Worm (Caenorhabditis elegans): ENCODE results near the gene F09E5.12.

The F09E5.12 gene

ce11 chrII:5388786-5389421 lies 18.4 kb upstream of the F09E5.12 start, which contains the start of gene rsp-4:
Gene rsp-4 (minus strand): TSS chrII:5388836.
- no peak for TF ChIP-seq sea-1 (GFP tag; conservative IDR thresholded peaks at IDR 0.05)
- TF ChIP-seq tbx-11 (GFP tag; IDR thresholded peaks at IDR 0.05), result no peak
- no peak for TF ChIP-seq flt-1 (GFP tag; IDR thresholded peaks at IDR 0.05)
- no peak for TF ChIP-seq hmg-4 (GFP tag; optimal IDR thresholded peaks at IDR 0.05)
- TF ChIP-seq pes-1 (GFP tag; IDR thresholded peaks at IDR 0.05), result no peak
- no peak for TF ChIP-seq aly-1 (tag; optimal IDR thresholded peaks at IDR 0.05)
- no peak for TF ChIP-seq tbx-37 (GFP tag; conservative IDR thresholded peaks at IDR 0.05)
- no peak for TF ChIP-seq tra-4 (tag; optimal IDR thresholded peaks at IDR 0.05)
- no peak for TF ChIP-seq hnd-1 (tag; optimal IDR thresholded peaks at IDR 0.05)
- TF ChIP-seq ama-1 (optimal IDR thresholded peaks at IDR 0.05), result no peak
- no peak for TF ChIP-seq hmbx-1 (tag; optimal IDR thresholded peaks at IDR 0.05)
- no peak for TF ChIP-seq ceh-36 (tag; optimal IDR thresholded peaks at IDR 0.05)
- TF ChIP-seq B0310.2 (tag; optimal IDR thresholded peaks at IDR 0.05), result no peak
- no peak for TF ChIP-seq F13C5.2 (tag; optimal IDR thresholded peaks at IDR 0.05)
- no peak for TF ChIP-seq ets-7 (tag; optimal IDR thresholded peaks at IDR 0.05)
- no peak for TF ChIP-seq scrt-1 (GFP tag; IDR thresholded peaks at IDR 0.05)
- TF ChIP-seq ceh-13 (GFP tag; optimal IDR thresholded peaks at IDR 0.05), result no peak

DNA sequence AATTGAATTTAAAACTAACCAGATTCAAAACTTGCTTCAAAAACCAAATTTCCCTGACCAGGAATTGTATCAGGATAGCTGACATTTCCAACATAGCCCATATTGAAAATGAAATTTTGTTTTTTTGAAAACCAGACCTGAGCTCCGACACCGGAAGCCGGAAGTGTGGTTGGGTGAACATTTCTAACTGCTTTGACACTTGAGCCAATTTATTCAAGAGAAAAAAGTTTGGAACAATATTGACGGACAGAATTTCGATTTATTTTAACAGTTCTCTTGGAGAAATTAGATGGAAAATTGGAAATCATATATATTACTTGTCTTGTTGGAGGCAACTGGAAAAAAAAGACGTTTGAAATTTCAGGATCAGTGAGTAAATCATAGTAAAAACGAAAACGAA lies 16.7 kb upstream of the F09E5.12 start, which contains the start of gene ccpp-6:
Gene ccpp-6, minus strand, starts transcription at position 101 of the 400 bp plus-strand sequence.
- TF ChIP-seq ceh-13 (GFP tag; optimal IDR thresholded peaks at IDR 0.05) (no peak), tra-4 (tag; optimal IDR thresholded peaks at IDR 0.05) (no peak), sea-1 (GFP tag; conservative IDR thresholded peaks at IDR 0.05) (no peak), hmbx-1 (tag; optimal IDR thresholded peaks at IDR 0.05) (no peak), ceh-36 (tag; optimal IDR thresholded peaks at IDR 0.05) (no peak)

- TF ChIP-seq scrt-1 (GFP tag; IDR thresholded peaks at IDR 0.05), result no peak
- no peak for TF ChIP-seq flt-1 (GFP tag; IDR thresholded peaks at IDR 0.05)
- TF ChIP-seq aly-1 (tag; optimal IDR thresholded peaks at IDR 0.05), result no peak
- TF ChIP-seq ceh-36 (tag; optimal IDR thresholded peaks at IDR 0.05), result no peak
- no peak for TF ChIP-seq ets-7 (tag; optimal IDR thresholded peaks at IDR 0.05)
- TF ChIP-seq ama-1 (optimal IDR thresholded peaks at IDR 0.05), result no peak
- TF ChIP-seq B0310.2 (tag; optimal IDR thresholded peaks at IDR 0.05), result no peak
- no peak for TF ChIP-seq sea-1 (GFP tag; conservative IDR thresholded peaks at IDR 0.05)
- no peak for TF ChIP-seq tbx-11 (GFP tag; IDR thresholded peaks at IDR 0.05)
- TF ChIP-seq hnd-1 (tag; optimal IDR thresholded peaks at IDR 0.05), result no peak
- no peak for TF ChIP-seq F13C5.2 (tag; optimal IDR thresholded peaks at IDR 0.05)
- TF ChIP-seq ceh-13 (GFP tag; optimal IDR thresholded peaks at IDR 0.05), result no peak
- TF ChIP-seq tra-4 (tag; optimal IDR thresholded peaks at IDR 0.05), result no peak
- no peak for TF ChIP-seq hmbx-1 (tag; optimal IDR thresholded peaks at IDR 0.05)
- TF ChIP-seq hmg-4 (GFP tag; optimal IDR thresholded peaks at IDR 0.05), result no peak
- TF ChIP-seq pes-1 (GFP tag; IDR thresholded peaks at IDR 0.05), result no peak
- no peak for TF ChIP-seq tbx-37 (GFP tag; conservative IDR thresholded peaks at IDR 0.05)
Observed at ce11 chrII:5384282-5384681, 13.7 kb upstream of the F09E5.12 start.

ce11 chrII:5379614-5380077 lies 9.1 kb upstream of the F09E5.12 start, which contains the start of gene pkc-3:
Gene pkc-3 (plus strand): TSS chrII:5380027.
- no peak for TF ChIP-seq hmbx-1 (tag; optimal IDR thresholded peaks at IDR 0.05)
- no peak for TF ChIP-seq pes-1 (GFP tag; IDR thresholded peaks at IDR 0.05)
- no peak for TF ChIP-seq tbx-11 (GFP tag; IDR thresholded peaks at IDR 0.05)
- no peak for TF ChIP-seq scrt-1 (GFP tag; IDR thresholded peaks at IDR 0.05)
- no peak for TF ChIP-seq F13C5.2 (tag; optimal IDR thresholded peaks at IDR 0.05)
- no peak for TF ChIP-seq hnd-1 (tag; optimal IDR thresholded peaks at IDR 0.05)
- no peak for TF ChIP-seq tra-4 (tag; optimal IDR thresholded peaks at IDR 0.05)
- peak; percentile 41 for TF ChIP-seq hmg-4 (GFP tag; optimal IDR thresholded peaks at IDR 0.05)

ce11 chrII:5378239-5378521 lies 7.6 kb upstream of the F09E5.12 start:
- TF ChIP-seq aly-1 (tag; optimal IDR thresholded peaks at IDR 0.05) (no peak), hmbx-1 (tag; optimal IDR thresholded peaks at IDR 0.05) (no peak), scrt-1 (GFP tag; IDR thresholded peaks at IDR 0.05) (no peak), F13C5.2 (tag; optimal IDR thresholded peaks at IDR 0.05) (no peak), pes-1 (GFP tag; IDR thresholded peaks at IDR 0.05) (no peak), sea-1 (GFP tag; conservative IDR thresholded peaks at IDR 0.05) (no peak), hmg-4 (GFP tag; optimal IDR thresholded peaks at IDR 0.05) (no peak), tra-4 (tag; optimal IDR thresholded peaks at IDR 0.05) (no peak), flt-1 (GFP tag; IDR thresholded peaks at IDR 0.05) (no peak), ama-1 (optimal IDR thresholded peaks at IDR 0.05) (no peak), ceh-13 (GFP tag; optimal IDR thresholded peaks at IDR 0.05) (no peak), ceh-36 (tag; optimal IDR thresholded peaks at IDR 0.05) (no peak), hnd-1 (tag; optimal IDR thresholded peaks at IDR 0.05) (no peak), ets-7 (tag; optimal IDR thresholded peaks at IDR 0.05) (no peak), B0310.2 (tag; optimal IDR thresholded peaks at IDR 0.05) (no peak), tbx-37 (GFP tag; conservative IDR thresholded peaks at IDR 0.05) (no peak), tbx-11 (GFP tag; IDR thresholded peaks at IDR 0.05) (no peak)

ce11 chrII:5377467-5378238 lies 7.1 kb upstream of the F09E5.12 start, which contains the start of gene prdx-2:
Gene prdx-2 (plus strand): TSS chrII:5378195.
- TF ChIP-seq hmg-4 (GFP tag; optimal IDR thresholded peaks at IDR 0.05), result no peak
- TF ChIP-seq aly-1 (tag; optimal IDR thresholded peaks at IDR 0.05), result no peak
- TF ChIP-seq tbx-37 (GFP tag; conservative IDR thresholded peaks at IDR 0.05), result no peak
- TF ChIP-seq F13C5.2 (tag; optimal IDR thresholded peaks at IDR 0.05), result no peak
- no peak for TF ChIP-seq hmbx-1 (tag; optimal IDR thresholded peaks at IDR 0.05)
- TF ChIP-seq pes-1 (GFP tag; IDR thresholded peaks at IDR 0.05), result no peak
- no peak for TF ChIP-seq ets-7 (tag; optimal IDR thresholded peaks at IDR 0.05)
- TF ChIP-seq ceh-13 (GFP tag; optimal IDR thresholded peaks at IDR 0.05), result no peak

DNA sequence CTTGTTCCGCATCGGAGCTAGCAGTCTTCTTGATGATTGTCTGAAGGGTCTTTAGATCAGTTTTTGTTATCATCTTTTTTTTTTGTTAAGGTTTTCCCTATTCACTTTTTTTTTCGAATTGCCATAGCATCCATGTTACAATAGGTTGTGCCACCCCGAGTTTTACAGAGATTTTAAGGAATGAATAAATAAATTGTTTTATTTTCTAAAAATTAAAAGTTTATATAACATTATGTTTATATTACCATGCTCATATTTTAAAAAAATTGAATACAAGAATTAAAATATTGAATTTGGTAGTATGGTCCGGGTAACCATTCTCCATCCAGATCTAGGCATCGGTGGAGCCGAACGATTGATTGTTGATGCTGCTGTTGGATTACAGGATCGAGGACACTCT lies 4.4 kb upstream of the F09E5.12 start, which contains the start of gene algn-2:
Gene algn-2, plus strand, starts transcription at position 301 of the 400 bp plus-strand sequence.
- no peak for TF ChIP-seq ets-7 (tag; optimal IDR thresholded peaks at IDR 0.05)
- TF ChIP-seq tbx-37 (GFP tag; conservative IDR thresholded peaks at IDR 0.05), result no peak

Measured in whole organism, early embryonic.